Worm (Caenorhabditis elegans) whole organism, dauer: ENCODE results near the gene blos-2.

Experiments used
- unc-62 ChIP-seq: sonication (generic microtip); optimal IDR thresholded peaks from 2 replicates; lab custom pipeline; 2017; ENCODE audit warnings: missing biosample characterization, missing genetic modification reagents, missing genetic modification characterization

The blos-2 gene

ce11 chrIV:6377335-6378069 lies 43.5 kb downstream of the blos-2 start:
- no peak for TF ChIP-seq unc-62 (GFP tag; lab: Kevin White, UChicago)

- TF ChIP-seq unc-62 (GFP tag; lab: Kevin White, UChicago), result no peak
Observed at ce11 chrIV:6378398-6378797, 44.4 kb downstream of the blos-2 start.

ce11 chrIV:6383970-6384369 lies 50.0 kb downstream of the blos-2 start, which contains the start of gene shl-1:
Gene shl-1 (minus strand): TSS chrIV:6384070.
- no peak for TF ChIP-seq unc-62 (GFP tag; lab: Kevin White, UChicago)
